Fruit fly (Drosophila melanogaster) Kc167 (cell line): Measurements from ENCODE around the gene Fam92.

Source experiments
- Myc ChIP-seq: fragments of >200 bp; optimal IDR thresholded peaks from 2 replicates; lab custom pipeline; 2017; ENCODE audit warnings: missing external identifiers
- h ChIP-seq: fragments of >200 bp; optimal IDR thresholded peaks from 3 replicates; lab custom pipeline; 2018; ENCODE audit warnings: missing external identifiers
- psq ChIP-seq: fragments of >200 bp; optimal IDR thresholded peaks from 2 replicates; lab custom pipeline; 2017; ENCODE audit warnings: missing external identifiers

DNA sequence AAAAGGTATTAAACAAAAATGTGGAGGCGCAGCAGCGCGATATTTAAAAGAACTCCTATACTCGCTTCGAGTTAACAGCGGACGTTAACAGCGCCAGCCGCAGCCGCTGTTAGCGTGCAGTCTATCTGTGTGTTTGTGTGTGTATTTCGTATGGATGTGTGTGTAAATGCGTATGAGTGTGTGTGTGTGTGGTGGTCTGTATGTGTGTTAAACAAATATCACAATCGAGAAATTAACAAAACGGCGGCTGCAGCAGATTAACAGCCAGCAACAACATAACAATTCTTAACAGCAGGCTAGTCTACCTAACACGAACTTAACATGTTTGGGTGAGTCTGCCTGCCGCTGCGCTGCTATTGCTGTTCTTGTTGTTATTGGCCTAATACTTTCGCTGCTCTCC lies 32.5 kb downstream of the Fam92 start:
- TF ChIP-seq h (no peak), Myc (lab: Kevin White, UChicago) (no peak), psq (no peak)
